Worm (Caenorhabditis elegans) whole organism, mixed stage, embryonic: ENCODE data around the gene pqn-70.

ENCODE experiments used
- elt-3 ChIP-seq: fragments of 150-350 bp; optimal IDR thresholded peaks from 2 replicates; lab custom pipeline; 2014; ENCODE audit warnings: missing biosample characterization, missing genetic modification characterization
- nhr-237 ChIP-seq: fragments of 150-350 bp; optimal IDR thresholded peaks from 2 replicates; lab custom pipeline; 2014; ENCODE audit warnings: missing biosample characterization, missing genetic modification characterization
- snpc-4 ChIP-seq: fragments of 150-350 bp; optimal IDR thresholded peaks from 2 replicates; lab custom pipeline; 2014; ENCODE audit warnings: missing biosample characterization, missing genetic modification characterization

DNA sequence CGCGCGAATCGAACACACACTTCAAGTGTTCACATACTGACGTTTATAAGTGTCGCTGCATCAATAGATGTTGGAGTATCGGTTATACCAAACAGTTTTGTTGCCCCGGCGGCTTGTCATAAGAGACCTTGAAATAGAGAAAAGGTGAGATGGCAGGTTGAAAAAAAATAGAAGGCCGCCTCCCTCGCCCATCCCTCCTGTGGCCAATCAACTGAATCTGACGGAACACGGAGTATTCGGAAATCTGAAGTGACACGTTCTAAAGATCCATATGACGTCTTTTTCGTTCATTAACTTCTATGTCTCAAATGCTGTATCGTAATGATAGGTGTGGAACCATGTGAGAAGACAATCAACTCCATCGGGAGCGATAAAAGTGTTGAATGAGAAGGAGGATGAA, 29.0 kb downstream of the pqn-70 start:
- no peak for TF ChIP-seq elt-3 (tag; lab: Kevin White, UChicago)
- no peak for TF ChIP-seq nhr-237 (tag; lab: Kevin White, UChicago)
- no peak for TF ChIP-seq snpc-4 (tag; lab: Kevin White, UChicago)
